Worm (Caenorhabditis elegans): ENCODE results near the gene pals-22.

ce11 chrIII:145078-145477, 12.9 kb downstream of the pals-22 start, which contains the start of the genes T17A3.12 and fbxb-83:
- TF ChIP-seq ztf-11 (tag; optimal IDR thresholded peaks at IDR 0.05): no peak
- TF ChIP-seq elt-3 (tag; optimal IDR thresholded peaks at IDR 0.05): no peak
- TF ChIP-seq nhr-12 (tag; optimal IDR thresholded peaks at IDR 0.05): no peak
- no peak for TF ChIP-seq snpc-4 (tag; optimal IDR thresholded peaks at IDR 0.05)
- no peak for TF ChIP-seq ceh-43 (GFP tag; optimal IDR thresholded peaks at IDR 0.05)
- TF ChIP-seq pha-4 (tag; optimal IDR thresholded peaks at IDR 0.05): no peak
- TF ChIP-seq ces-1 (GFP tag; optimal IDR thresholded peaks at IDR 0.05): no peak
- no peak for TF ChIP-seq lin-13 (tag; optimal IDR thresholded peaks at IDR 0.05)
- no peak for TF ChIP-seq lsy-2 (tag; optimal IDR thresholded peaks at IDR 0.05)
- TF ChIP-seq elt-1 (tag; optimal IDR thresholded peaks at IDR 0.05; ENCODE audit: borderline replicate concordance, insufficient read depth): no peak
- no peak for TF ChIP-seq bed-3 (GFP tag; optimal IDR thresholded peaks at IDR 0.05)
- TF ChIP-seq sptf-1 (tag; optimal IDR thresholded peaks at IDR 0.05): no peak
- TF ChIP-seq unc-62 (GFP tag; optimal IDR thresholded peaks at IDR 0.05): no peak
- TF ChIP-seq mab-5 (tag; optimal IDR thresholded peaks at IDR 0.05): no peak
